Fruit fly (Drosophila melanogaster): ENCODE results near the gene CG42266.
A peak's percentile ranks its signal among the peaks of the same experiment; 100 is the strongest.

Gene CG42266

dm6 chr2L:16350742-16351568, 10.8 kb upstream of the CG42266 start (continued):
- TF ChIP-seq CG6813 (GFP tag; optimal IDR thresholded peaks at IDR 0.05) (peak; percentile 99), seq (GFP tag; IDR thresholded peaks at IDR 0.05) (peak; percentile 99), ab (GFP tag; optimal IDR thresholded peaks at IDR 0.05) (peak; percentile 99), CG7357 (GFP tag; IDR thresholded peaks at IDR 0.05) (peak; percentile 96), CG4617 (GFP tag; optimal IDR thresholded peaks at IDR 0.05; ENCODE audit: borderline replicate concordance) (peak; percentile 98), vnd (GFP tag; IDR thresholded peaks at IDR 0.05; ENCODE audit: partially characterized antibody) (no peak), p53 (GFP tag; optimal IDR thresholded peaks at IDR 0.05) (peak; percentile 88), gfzf (GFP tag; optimal IDR thresholded peaks at IDR 0.05) (peak; percentile 20), sima (GFP tag; optimal IDR thresholded peaks at IDR 0.05) (peak; percentile 96), CG32767 (GFP tag; IDR thresholded peaks at IDR 0.05) (peak; percentile 99), CG16815 (GFP tag; optimal IDR thresholded peaks at IDR 0.05) (peak; percentile 98), wdn (GFP tag; IDR thresholded peaks at IDR 0.05) (peak; percentile 98), CG5180 (GFP tag; optimal IDR thresholded peaks at IDR 0.05) (peak; percentile 94), CG4820 (GFP tag; optimal IDR thresholded peaks at IDR 0.05) (peak; percentile 98), dati (GFP tag; IDR thresholded peaks at IDR 0.05) (peak; percentile 98), CG15011 (GFP tag; optimal IDR thresholded peaks at IDR 0.05) (peak; percentile 99), lab (GFP tag; optimal IDR thresholded peaks at IDR 0.05) (peak; percentile 100), da (GFP tag; optimal IDR thresholded peaks at IDR 0.05) (peak; percentile 94), CG7786 (GFP tag; optimal IDR thresholded peaks at IDR 0.05) (peak; percentile 97), schlank (tag; optimal IDR thresholded peaks at IDR 0.05) (peak; percentile 98), cwo (GFP tag; optimal IDR thresholded peaks at IDR 0.05) (peak; percentile 98), tgo (GFP tag; IDR thresholded peaks at IDR 0.05) (peak; percentile 98), CG1647 (GFP tag; optimal IDR thresholded peaks at IDR 0.05) (peak; percentile 98), Kr (GFP tag; optimal IDR thresholded peaks at IDR 0.05) (peak; percentile 80), bowl (GFP tag; IDR thresholded peaks at IDR 0.05) (peak; percentile 98), yki (optimal IDR thresholded peaks at IDR 0.05) (peak; percentile 66), CkIIα-i1 (GFP tag; IDR thresholded peaks at IDR 0.05) (peak; percentile 93), CG6254 (GFP tag; optimal IDR thresholded peaks at IDR 0.05) (peak; percentile 97), fd3F (GFP tag; optimal IDR thresholded peaks at IDR 0.05) (peak; percentile 99), HLH3B (GFP tag; IDR thresholded peaks at IDR 0.05) (peak; percentile 99), hbn (GFP tag; IDR thresholded peaks at IDR 0.05; ENCODE audit: partially characterized antibody) (no peak), run (tag; optimal IDR thresholded peaks at IDR 0.05) (peak; percentile 99), CG8290 (GFP tag; optimal IDR thresholded peaks at IDR 0.05) (peak; percentile 98), CG8290 (tag; optimal IDR thresholded peaks at IDR 0.05) (peak; percentile 95 to 99), CG33213 (GFP tag; optimal IDR thresholded peaks at IDR 0.05) (peak; percentile 97), Ravus (GFP tag; IDR thresholded peaks at IDR 0.05) (peak; percentile 96), Antp (GFP tag; optimal IDR thresholded peaks at IDR 0.05) (peak; percentile 97), CG11247 (GFP tag; IDR thresholded peaks at IDR 0.05) (peak; percentile 98), bbx (GFP tag; IDR thresholded peaks at IDR 0.05; ENCODE audit: partially characterized antibody) (no peak), CG18599 (GFP tag; optimal IDR thresholded peaks at IDR 0.05) (peak; percentile 100), Poxn (GFP tag; IDR thresholded peaks at IDR 0.05) (peak; percentile 95), mirr (GFP tag; optimal IDR thresholded peaks at IDR 0.05) (peak; percentile 99), CG32532 (GFP tag; IDR thresholded peaks at IDR 0.05) (peak; percentile 99), zen2 (GFP tag; IDR thresholded peaks at IDR 0.05; ENCODE audit: partially characterized antibody) (no peak), CG11723 (GFP tag; optimal IDR thresholded peaks at IDR 0.05) (peak; percentile 98), ftz-f1 (GFP tag; optimal IDR thresholded peaks at IDR 0.05) (peak; percentile 90), ham (GFP tag; IDR thresholded peaks at IDR 0.05) (peak; percentile 97), CG12219 (GFP tag; optimal IDR thresholded peaks at IDR 0.05) (peak; percentile 99), CHES-1-like (GFP tag; optimal IDR thresholded peaks at IDR 0.05) (peak; percentile 98), NC2β (GFP tag; optimal IDR thresholded peaks at IDR 0.05) (peak; percentile 98)

Data from whole organism, embryonic.